Worm (Caenorhabditis elegans) whole organism, midembryonic: Measurements from ENCODE around the gene F22E5.23.
"Not testable (repeated sequence)": the region's sequence is repeated elsewhere in the genome, so short reads cannot be mapped to it uniquely, and the experiment has no call there.

Source experiments
- T22C8.4 ChIP-seq: fragments of 200-800 bp; sonication (Bioruptor generic); IDR thresholded peaks from 2 replicates; pipeline ENCODE4 v1.3.6; 2022; ENCODE audit warnings: missing genetic modification characterization, missing compliant biosample characterization
- cog-1 ChIP-seq: sonication (generic microtip); optimal IDR thresholded peaks from 2 replicates; lab custom pipeline; 2016; ENCODE audit warnings: missing genetic modification characterization, missing compliant biosample characterization
- flt-1 ChIP-seq: fragments of 200-800 bp; sonication (Bioruptor generic); IDR thresholded peaks from 2 replicates; pipeline ENCODE4 v1.3.6; 2022; ENCODE audit warnings: missing genetic modification characterization, missing compliant biosample characterization
- klf-2 ChIP-seq: fragments of 200-800 bp; sonication (Bioruptor generic); conservative IDR thresholded peaks from 2 replicates; pipeline ENCODE4 v1.3.6; 2022; ENCODE audit warnings: missing genetic modification reagents, missing genetic modification characterization, missing compliant biosample characterization
- med-1 ChIP-seq: sonication (generic microtip); optimal IDR thresholded peaks from 2 replicates; lab custom pipeline; 2017; ENCODE audit warnings: missing genetic modification characterization, mild to moderate bottlenecking, missing compliant biosample characterization, antibody characterized with exemption, missing genetic modification reagents; ENCODE audit not compliant: insufficient read depth
- ref-1 ChIP-seq: fragments of 200-800 bp; sonication (Bioruptor generic); conservative IDR thresholded peaks from 2 replicates; pipeline ENCODE4 v1.3.6; 2022; ENCODE audit warnings: missing genetic modification reagents, missing genetic modification characterization, missing compliant biosample characterization
- tab-1 ChIP-seq: fragments of 200-800 bp; sonication (Bioruptor generic); IDR thresholded peaks from 2 replicates; pipeline ENCODE4 v1.3.6; 2022; ENCODE audit warnings: missing genetic modification characterization, missing compliant biosample characterization
- ztf-23 ChIP-seq: fragments of 200-800 bp; sonication (Bioruptor generic); IDR thresholded peaks from 2 replicates; pipeline ENCODE4 v1.3.6; 2022; ENCODE audit warnings: missing genetic modification reagents, missing genetic modification characterization, missing compliant biosample characterization
- ztf-29 ChIP-seq: fragments of 200-800 bp; sonication (Bioruptor generic); IDR thresholded peaks from 2 replicates; pipeline ENCODE4 v1.3.6; 2022; ENCODE audit warnings: missing genetic modification reagents, missing genetic modification characterization, missing compliant biosample characterization

Gene F22E5.23

DNA sequence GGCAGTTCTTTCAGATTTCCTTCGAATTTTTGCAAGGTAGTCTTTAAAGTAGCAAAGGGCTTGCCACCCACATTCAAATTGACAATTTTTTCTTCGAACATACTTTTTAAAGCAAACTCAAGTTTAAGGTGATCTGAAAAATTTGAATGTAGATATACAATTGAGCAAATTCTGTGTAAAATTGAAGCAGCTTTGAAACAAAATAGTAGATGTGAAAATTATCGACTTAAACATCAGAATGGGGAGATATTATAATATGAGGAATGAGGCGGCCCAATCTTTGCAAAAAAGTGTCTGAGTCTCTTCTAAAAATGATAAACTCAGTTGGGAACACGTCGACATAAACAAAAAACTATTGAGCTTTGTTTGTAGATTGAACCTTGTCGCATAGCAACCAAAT is 3.4 kb downstream of the F22E5.23 start, which contains the start of gene F22E5.11:
F22E5.11 (minus strand) TSS at position 101 of the 400 bp plus-strand sequence.
- TF ChIP-seq ztf-23 (GFP tag; lab: Robert Waterston, UW) (no peak), klf-2 (GFP tag; lab: Robert Waterston, UW) (no peak), tab-1 (GFP tag; lab: Robert Waterston, UW) (no peak)

ce11 chrII:2646756-2647155 is 5.7 kb downstream of the F22E5.23 start, which contains the start of gene F22E5.12:
Gene F22E5.12 (minus strand): TSS chrII:2646856.
- TF ChIP-seq tab-1 (GFP tag; lab: Robert Waterston, UW); ztf-29; T22C8.4 (GFP tag; lab: Robert Waterston, UW): not testable (repeated sequence)

DNA sequence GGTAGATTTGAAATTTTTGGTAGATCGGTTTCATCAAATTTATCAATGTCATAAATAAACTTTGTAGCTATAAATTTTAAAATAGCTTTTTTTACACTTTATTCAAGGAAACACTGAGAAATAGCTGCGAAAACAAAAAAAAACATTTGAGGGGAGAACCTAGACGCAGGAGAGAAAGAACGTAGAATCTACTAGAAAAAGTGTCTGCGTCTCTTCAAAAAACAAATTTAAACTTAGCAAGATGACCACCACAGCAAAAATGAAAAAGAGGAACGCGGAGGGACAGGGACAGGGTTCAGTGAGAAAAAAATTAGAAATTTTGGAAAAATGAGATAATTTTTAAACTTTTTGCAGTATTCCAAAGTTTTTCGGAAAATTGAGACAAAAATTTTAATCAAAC is 7.9 kb downstream of the F22E5.23 start:
- no peak for TF ChIP-seq T22C8.4 (GFP tag; lab: Robert Waterston, UW)
- TF ChIP-seq cog-1 (tag; lab: Kevin White, UChicago): no peak
- TF ChIP-seq klf-2 (GFP tag; lab: Robert Waterston, UW): no peak
- TF ChIP-seq med-1 (GFP tag; lab: Kevin White, UChicago): no peak
- no peak for TF ChIP-seq ztf-23 (GFP tag; lab: Robert Waterston, UW)
- no peak for TF ChIP-seq flt-1 (GFP tag; lab: Robert Waterston, UW)
- no peak for TF ChIP-seq ref-1 (GFP tag; lab: Robert Waterston, UW)

- TF ChIP-seq T22C8.4 (GFP tag; lab: Robert Waterston, UW) (no peak), tab-1 (GFP tag; lab: Robert Waterston, UW) (no peak), med-1 (GFP tag; lab: Kevin White, UChicago) (no peak), flt-1 (GFP tag; lab: Robert Waterston, UW) (no peak), ref-1 (GFP tag; lab: Robert Waterston, UW) (no peak), ztf-29 (no peak), cog-1 (tag; lab: Kevin White, UChicago) (no peak), klf-2 (GFP tag; lab: Robert Waterston, UW) (no peak), ztf-23 (GFP tag; lab: Robert Waterston, UW) (no peak)
Measured at ce11 chrII:2649539-2649938, 8.5 kb downstream of the F22E5.23 start, which contains the start of the genes F22E5.13 and F22E5.6. Gene F22E5.13 (minus strand): TSS chrII:2649639. Gene F22E5.6 (plus strand): TSS chrII:2649835.

DNA sequence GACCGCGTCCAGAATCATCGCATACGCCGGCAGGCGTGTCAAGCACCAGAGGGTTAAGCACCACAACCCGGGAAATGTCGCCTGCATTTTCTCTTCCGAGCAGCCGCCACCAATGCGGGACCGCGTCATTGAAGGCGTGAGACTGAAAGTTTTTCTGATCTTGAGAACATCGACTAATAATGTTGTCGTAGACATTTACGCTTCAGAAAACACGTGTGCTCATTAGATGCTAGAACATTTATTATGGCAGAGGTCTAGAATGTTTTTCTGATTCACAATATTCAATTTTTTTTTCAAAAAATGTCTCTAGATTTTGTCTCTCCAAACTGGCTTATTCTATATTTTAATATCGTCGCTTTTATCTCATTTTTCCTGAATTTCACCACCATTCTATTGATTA is 15.5 kb downstream of the F22E5.23 start, which contains the start of gene sri-47:
sri-47 (plus strand) TSS at position 301 of the 400 bp plus-strand sequence.
- no peak for TF ChIP-seq flt-1 (GFP tag; lab: Robert Waterston, UW)
- TF ChIP-seq med-1 (GFP tag; lab: Kevin White, UChicago): no peak

DNA sequence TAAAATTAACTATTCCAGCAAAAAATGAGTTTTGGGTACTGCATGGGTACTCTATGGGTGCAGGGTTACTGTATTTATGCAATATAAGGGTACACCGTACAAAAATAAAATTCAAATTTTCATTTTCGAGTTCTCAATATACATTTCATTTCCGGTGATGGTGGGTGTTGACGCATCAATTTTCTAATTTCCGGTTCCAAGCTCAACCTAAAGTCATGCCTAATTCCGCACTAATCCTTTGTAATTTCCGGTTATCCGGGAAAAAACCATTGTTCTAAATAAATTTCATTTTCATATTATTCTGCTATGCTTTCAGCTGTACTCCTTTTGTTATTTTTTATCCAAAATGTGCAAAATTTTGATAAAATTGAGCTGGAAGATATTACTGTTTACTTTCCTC is 18.3 kb downstream of the F22E5.23 start, which contains the start of gene gcy-21:
gcy-21 (plus strand) TSS at position 301 of the 400 bp plus-strand sequence.
- no peak for TF ChIP-seq flt-1 (GFP tag; lab: Robert Waterston, UW)

ce11 chrII:2665081-2665480 is 24.0 kb downstream of the F22E5.23 start, which contains the start of gene F22E5.2:
Gene F22E5.2 (plus strand): TSS chrII:2665381.
- TF ChIP-seq med-1 (GFP tag; lab: Kevin White, UChicago); klf-2 (GFP tag; lab: Robert Waterston, UW); flt-1 (GFP tag; lab: Robert Waterston, UW): not testable (repeated sequence)

DNA sequence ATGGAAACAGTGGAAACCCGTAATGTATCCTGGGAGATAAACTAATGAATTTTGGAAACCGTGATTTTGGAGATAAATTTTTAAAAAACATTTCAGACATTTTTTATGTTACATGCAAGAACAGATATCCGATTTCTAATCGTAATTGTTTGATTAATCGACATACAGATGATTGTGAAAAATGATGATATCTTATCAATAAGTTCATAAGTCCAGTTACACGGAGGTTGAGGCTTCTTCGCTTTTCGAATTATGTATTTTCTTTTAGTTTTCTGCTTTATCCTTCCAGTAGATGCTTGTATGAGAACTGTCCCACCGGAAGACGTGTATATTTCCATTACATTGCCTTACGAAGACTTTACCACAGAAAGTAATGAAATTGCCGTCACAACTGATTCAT is 24.5 kb downstream of the F22E5.23 start, which contains the start of gene F22E5.22:
F22E5.22 (plus strand) TSS at position 301 of the 400 bp plus-strand sequence.
- TF ChIP-seq flt-1 (GFP tag; lab: Robert Waterston, UW): no peak
- TF ChIP-seq T22C8.4 (GFP tag; lab: Robert Waterston, UW): no peak
- TF ChIP-seq ztf-23 (GFP tag; lab: Robert Waterston, UW): no peak
- no peak for TF ChIP-seq tab-1 (GFP tag; lab: Robert Waterston, UW)
- no peak for TF ChIP-seq ref-1 (GFP tag; lab: Robert Waterston, UW)

DNA sequence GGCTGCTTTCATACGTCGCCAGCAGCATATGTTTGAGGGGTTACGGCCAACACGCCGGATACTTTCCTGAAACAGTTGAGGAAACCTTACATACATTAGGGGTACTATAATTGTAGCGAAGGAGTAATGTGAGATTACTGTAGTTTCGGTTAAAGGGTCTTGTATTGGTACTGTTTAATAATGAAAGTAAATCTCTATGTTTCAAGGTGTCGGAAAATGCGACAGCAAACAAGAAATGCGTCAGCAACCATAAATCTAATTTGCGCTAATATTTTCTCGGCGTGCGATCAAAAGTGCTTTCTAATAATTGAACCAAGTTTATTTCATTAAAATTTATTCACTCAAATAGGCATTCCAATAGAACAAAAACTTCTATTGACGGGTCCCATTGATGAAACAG is 31.2 kb downstream of the F22E5.23 start, which contains the start of gene sri-57:
sri-57 (minus strand) TSS at position 101 of the 400 bp plus-strand sequence.
- not testable (repeated sequence) for TF ChIP-seq cog-1 (tag; lab: Kevin White, UChicago); flt-1 (GFP tag; lab: Robert Waterston, UW); ztf-29

ce11 chrII:2673534-2673933 is 32.5 kb downstream of the F22E5.23 start, which contains the start of the genes F22E5.20 and F22E5.1:
Gene F22E5.20 (minus strand): TSS chrII:2673634.
Gene F22E5.1 (plus strand): TSS chrII:2673775.
- TF ChIP-seq ztf-23 (GFP tag; lab: Robert Waterston, UW); ref-1 (GFP tag; lab: Robert Waterston, UW); cog-1 (tag; lab: Kevin White, UChicago): not testable (repeated sequence)

ce11 chrII:2677534-2678168 is 36.6 kb downstream of the F22E5.23 start, which contains the start of gene F22E5.17:
Gene F22E5.17 (plus strand): TSS chrII:2678041.
- TF ChIP-seq ztf-23 (GFP tag; lab: Robert Waterston, UW) (no peak), ztf-29 (no peak), cog-1 (tag; lab: Kevin White, UChicago) (no peak), tab-1 (GFP tag; lab: Robert Waterston, UW) (no peak), med-1 (GFP tag; lab: Kevin White, UChicago) (no peak), T22C8.4 (GFP tag; lab: Robert Waterston, UW) (no peak), flt-1 (GFP tag; lab: Robert Waterston, UW) (no peak), klf-2 (GFP tag; lab: Robert Waterston, UW) (no peak), ref-1 (GFP tag; lab: Robert Waterston, UW) (no peak)
